Fruit fly (Drosophila melanogaster) whole organism: ENCODE measurements around the gene Clic.

ENCODE experiments used
- CG8478 ChIP-seq: fragments of >200 bp; optimal IDR thresholded peaks from 2 replicates; lab custom pipeline; 2018; ENCODE audit warnings: inconsistent platforms
- Dll ChIP-seq: fragments of >200 bp; optimal IDR thresholded peaks from 2 replicates; lab custom pipeline; 2017
- EcR ChIP-seq, 2 experiments: fragments of >200 bp; optimal IDR thresholded peaks; 2 replicates each; lab custom pipeline; 2017; ENCODE audit warnings: missing biosample characterization in 2 of 2, missing genetic modification characterization in 2 of 2, missing genetic modification reagents in 2 of 2
- pan ChIP-seq: fragments of >200 bp; optimal IDR thresholded peaks from 2 replicates; lab custom pipeline; 2017
- psq ChIP-seq: fragments of >200 bp; optimal IDR thresholded peaks from 2 replicates; lab custom pipeline; 2017
- usp ChIP-seq: fragments of >200 bp; optimal IDR thresholded peaks from 2 replicates; lab custom pipeline; 2017; ENCODE audit warnings: missing biosample characterization, missing genetic modification characterization, mixed read lengths

The Clic gene

dm6 chrX:13820310-13821038 is 1.6 kb downstream of the Clic start:
- TF ChIP-seq EcR (GFP tag; optimal IDR thresholded peaks at IDR 0.05; lab: Kevin White, UChicago) (no peak), psq (no peak), usp (GFP tag; lab: Kevin White, UChicago) (no peak), Dll (lab: Kevin White, UChicago) (no peak), CG8478 (lab: Kevin White, UChicago) (no peak), pan (lab: Kevin White, UChicago) (no peak)

- no peak for TF ChIP-seq EcR (GFP tag; optimal IDR thresholded peaks at IDR 0.05; lab: Kevin White, UChicago)
- no peak for TF ChIP-seq usp (GFP tag; lab: Kevin White, UChicago)
- TF ChIP-seq pan (lab: Kevin White, UChicago) = no peak
- TF ChIP-seq psq = no peak
- no peak for TF ChIP-seq CG8478 (lab: Kevin White, UChicago)
- no peak for TF ChIP-seq Dll (lab: Kevin White, UChicago)
These were observed 2.4 kb downstream of the Clic start for dm6 chrX:13819682-13820081.

DNA sequence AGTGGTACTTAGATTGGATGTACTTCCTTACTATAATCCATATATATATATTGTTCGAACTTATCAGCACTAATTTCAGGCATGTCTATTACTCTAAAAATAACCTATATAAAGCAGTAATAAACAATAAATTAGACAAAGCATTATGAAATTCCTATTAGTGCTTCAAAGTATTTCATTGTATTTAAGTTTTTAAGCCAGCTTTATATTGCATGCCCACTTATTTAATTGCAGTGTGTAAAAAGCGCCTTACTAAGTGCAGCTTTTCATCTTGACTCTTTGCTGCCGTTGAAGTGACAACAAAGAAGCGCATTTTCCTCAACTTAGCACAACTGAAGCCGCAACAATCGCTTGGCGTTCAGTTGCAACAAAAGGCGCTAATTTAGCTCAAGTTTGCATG is 3.3 kb downstream of the Clic start:
- TF ChIP-seq EcR (GFP tag; optimal IDR thresholded peaks at IDR 0.05; lab: Kevin White, UChicago) = no peak
- no peak for TF ChIP-seq CG8478 (lab: Kevin White, UChicago)
- no peak for TF ChIP-seq usp (GFP tag; lab: Kevin White, UChicago)
- TF ChIP-seq psq = no peak
- TF ChIP-seq Dll (lab: Kevin White, UChicago) = no peak
- TF ChIP-seq pan (lab: Kevin White, UChicago) = no peak

- TF ChIP-seq CG8478 (lab: Kevin White, UChicago) (no peak), EcR (GFP tag; optimal IDR thresholded peaks at IDR 0.05; lab: Kevin White, UChicago) (no peak), usp (GFP tag; lab: Kevin White, UChicago) (no peak), pan (lab: Kevin White, UChicago) (no peak), Dll (lab: Kevin White, UChicago) (no peak), psq (no peak)
These were observed 4.0 kb downstream of the Clic start for dm6 chrX:13818172-13818472.

DNA sequence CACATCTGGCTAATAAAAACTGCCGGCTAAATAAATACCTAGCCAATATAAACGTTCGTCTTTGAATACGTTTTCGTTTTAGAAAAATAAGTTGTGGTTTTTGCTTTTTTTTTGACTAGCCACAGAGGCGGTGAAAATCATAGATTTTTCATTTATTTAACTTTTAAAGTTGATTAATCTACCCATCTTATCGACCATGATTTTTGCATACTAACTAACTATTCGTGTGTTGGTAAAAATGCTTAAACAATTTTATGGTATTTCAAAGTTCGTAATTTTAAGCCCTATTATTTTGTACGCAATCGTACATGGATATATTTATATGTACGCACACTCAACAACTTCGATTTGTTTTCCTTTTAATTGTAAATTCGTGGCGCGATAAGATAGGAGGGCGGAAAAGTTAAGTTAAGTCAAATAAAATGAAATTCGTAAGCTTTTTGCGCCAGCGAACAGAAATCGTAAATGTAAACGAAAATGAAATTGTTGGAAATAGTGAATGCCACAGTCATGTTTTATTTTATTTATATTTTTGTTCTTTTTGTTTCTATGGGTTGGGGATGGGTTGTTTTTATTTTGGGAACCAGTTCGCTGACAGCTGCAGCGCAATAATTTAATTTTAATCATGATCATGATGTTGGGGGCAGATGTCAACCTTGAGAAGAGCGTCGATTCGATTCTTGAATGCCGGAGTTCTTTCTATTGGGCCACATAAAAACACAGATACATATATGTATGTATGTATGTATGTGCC is 4.5 kb downstream of the Clic start:
- no peak for TF ChIP-seq psq
- TF ChIP-seq CG8478 (lab: Kevin White, UChicago) = no peak
- no peak for TF ChIP-seq pan (lab: Kevin White, UChicago)
- no peak for TF ChIP-seq usp (GFP tag; lab: Kevin White, UChicago)
- no peak for TF ChIP-seq EcR (GFP tag; optimal IDR thresholded peaks at IDR 0.05; lab: Kevin White, UChicago)
- TF ChIP-seq Dll (lab: Kevin White, UChicago) = no peak

DNA sequence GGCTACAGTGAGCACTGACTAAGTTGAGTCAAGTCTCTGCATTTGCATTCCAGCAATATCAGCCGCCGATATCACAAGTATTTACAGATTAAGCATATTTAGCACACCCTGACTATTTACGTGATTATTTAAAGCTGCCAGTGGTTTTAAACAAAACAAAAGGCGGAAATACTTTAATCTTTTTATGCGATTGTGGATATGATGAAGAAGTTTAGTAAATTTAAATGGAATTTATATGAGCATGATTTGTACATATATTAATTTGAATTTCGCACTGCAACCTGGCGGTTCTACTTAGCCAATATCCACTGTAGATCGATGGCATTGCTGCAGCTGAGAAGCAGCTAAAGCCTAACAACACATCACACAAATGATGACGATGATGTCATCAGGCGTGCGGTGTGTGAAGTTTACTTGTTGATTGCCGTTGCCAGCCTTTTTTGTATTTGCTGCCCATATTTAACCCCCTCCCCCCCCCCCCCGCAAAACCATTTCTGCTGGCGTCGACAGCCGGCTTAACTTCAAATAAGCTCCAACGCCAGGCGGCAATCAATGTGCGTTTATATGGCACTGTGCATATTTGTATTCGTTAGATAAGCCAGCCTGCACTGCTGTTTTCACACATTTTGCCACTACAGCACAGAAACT is 6.5 kb downstream of the Clic start:
- TF ChIP-seq CG8478 (lab: Kevin White, UChicago) = no peak
- no peak for TF ChIP-seq psq
- TF ChIP-seq pan (lab: Kevin White, UChicago) = no peak
- TF ChIP-seq EcR (GFP tag; optimal IDR thresholded peaks at IDR 0.05; lab: Kevin White, UChicago) = no peak

dm6 chrX:13814058-13814457 is 8.0 kb downstream of the Clic start:
- TF ChIP-seq CG8478 (lab: Kevin White, UChicago) (no peak), usp (GFP tag; lab: Kevin White, UChicago) (no peak), Dll (lab: Kevin White, UChicago) (no peak)

dm6 chrX:13811480-13811879 is 10.6 kb downstream of the Clic start, which contains the start of gene CG11095:
Gene CG11095, plus strand, starts transcription at chrX:13811684.
- TF ChIP-seq CG8478 (lab: Kevin White, UChicago) = no peak
- TF ChIP-seq EcR (GFP tag; optimal IDR thresholded peaks at IDR 0.05; lab: Kevin White, UChicago) = no peak
- TF ChIP-seq Dll (lab: Kevin White, UChicago) = no peak
- no peak for TF ChIP-seq usp (GFP tag; lab: Kevin White, UChicago)
- TF ChIP-seq pan (lab: Kevin White, UChicago) = no peak
- TF ChIP-seq psq = no peak

dm6 chrX:13805554-13805953 is 16.6 kb downstream of the Clic start:
- TF ChIP-seq psq (no peak), CG8478 (lab: Kevin White, UChicago) (no peak), Dll (lab: Kevin White, UChicago) (no peak), EcR (GFP tag; optimal IDR thresholded peaks at IDR 0.05; lab: Kevin White, UChicago) (no peak), pan (lab: Kevin White, UChicago) (no peak), usp (GFP tag; lab: Kevin White, UChicago) (no peak)

DNA sequence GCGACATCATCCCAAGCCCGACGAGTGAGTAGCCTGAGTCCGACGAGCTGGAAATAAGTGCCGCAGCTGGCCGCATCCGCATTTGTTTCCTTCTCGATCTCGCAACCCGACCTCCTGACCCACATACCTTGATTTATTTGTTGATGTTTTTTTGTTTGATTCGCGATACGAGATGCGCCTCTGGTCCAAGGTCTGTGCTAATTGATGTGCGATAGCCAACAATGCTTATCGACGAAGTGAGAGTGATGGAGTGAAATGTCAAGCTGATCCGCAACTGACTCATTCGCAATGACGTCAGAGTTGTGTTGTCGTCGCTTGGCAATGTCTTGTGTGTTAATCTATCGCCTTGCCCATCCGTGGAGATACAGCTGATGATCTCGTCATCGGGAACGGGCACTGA is 17.7 kb downstream of the Clic start:
- TF ChIP-seq CG8478 (lab: Kevin White, UChicago) = no peak
- no peak for TF ChIP-seq psq
- TF ChIP-seq pan (lab: Kevin White, UChicago) = no peak
- TF ChIP-seq EcR (GFP tag; optimal IDR thresholded peaks at IDR 0.05; lab: Kevin White, UChicago) = no peak
- no peak for TF ChIP-seq usp (GFP tag; lab: Kevin White, UChicago)
- TF ChIP-seq Dll (lab: Kevin White, UChicago) = no peak

DNA sequence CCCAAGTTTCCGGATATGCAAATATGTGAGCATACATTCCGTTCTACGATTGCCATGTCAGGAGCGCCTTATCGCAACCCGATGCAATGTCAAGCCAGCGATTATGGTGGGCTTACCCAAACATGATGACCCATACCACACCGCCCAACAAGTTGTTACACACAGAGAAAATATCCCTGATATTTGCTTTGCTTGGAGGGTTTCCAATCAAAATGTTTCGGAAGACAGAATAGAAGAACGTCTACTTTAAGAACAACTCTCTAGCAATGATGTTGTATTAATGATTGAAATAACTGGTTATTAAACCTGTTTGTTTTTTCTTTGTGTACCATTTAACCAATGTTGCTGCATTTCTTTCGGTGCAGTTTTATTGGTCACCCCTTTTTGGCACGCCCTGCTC is 21.4 kb downstream of the Clic start:
- TF ChIP-seq Dll (lab: Kevin White, UChicago) (no peak), usp (GFP tag; lab: Kevin White, UChicago) (no peak), EcR (GFP tag; optimal IDR thresholded peaks at IDR 0.05; lab: Kevin White, UChicago) (no peak), pan (lab: Kevin White, UChicago) (no peak), CG8478 (lab: Kevin White, UChicago) (no peak), psq (no peak)
